In the genomic region with DNA sequence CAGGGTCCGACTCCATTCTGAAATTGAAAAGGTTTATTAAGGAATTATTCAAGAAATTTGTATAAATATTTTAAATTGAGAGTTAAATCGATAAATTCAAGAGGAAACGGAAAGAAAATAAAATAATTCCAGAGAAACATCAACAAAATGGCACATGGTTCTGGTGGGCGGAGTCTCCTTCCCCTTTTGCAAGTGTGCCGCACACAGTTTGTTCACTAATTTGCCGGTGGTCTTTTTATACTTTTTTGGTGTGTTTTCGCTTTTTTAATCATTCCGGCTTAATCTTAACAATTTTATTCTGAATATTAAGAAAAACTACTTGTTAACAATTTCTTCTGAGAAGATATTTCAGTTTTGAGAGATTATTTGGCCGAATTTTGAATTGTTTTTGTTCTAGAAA, we compare ENCODE assay signal across 2 worm cellular contexts.
TF ChIP-seq lines count a peak whose summit lies in the region.

TSS of gene ragc-1 (minus strand) at position 25 of the 400 bp plus-strand sequence.
TSS of gene Y24F12A.1 (plus strand) at position 346 of the 400 bp plus-strand sequence.

TF ChIP-seq in whole organism, L1 larva, 84 proteins besides CTCF, POLR2A, EP300 and RAD21 (continued from another document):
- TF ChIP-seq lin-39 (tag; optimal IDR thresholded peaks at IDR 0.05; lab: Kevin White, UChicago) = no peak
- TF ChIP-seq aly-2 (tag; optimal IDR thresholded peaks at IDR 0.05; lab: Kevin White, UChicago) = no peak
- TF ChIP-seq ets-5 (GFP tag; IDR thresholded peaks at IDR 0.05; lab: Robert Waterston, UW) = no peak
- no peak for TF ChIP-seq nhr-77 (tag; optimal IDR thresholded peaks at IDR 0.05; lab: Kevin White, UChicago)
TF ChIP-seq in whole organism, L1 larva: peak in this region for 28.

TF ChIP-seq in whole organism, young adult, 124 proteins besides CTCF, POLR2A, EP300 and RAD21 (continued from another document):
- TF ChIP-seq lir-1 (GFP tag; conservative IDR thresholded peaks at IDR 0.05; lab: Robert Waterston, UW) = no peak
- 0 out of 2 replicates have a peak, but pooled peaks have one; percentile 19 for TF ChIP-seq mcd-1 (GFP tag; IDR thresholded peaks at IDR 0.05; lab: Robert Waterston, UW)
- TF ChIP-seq let-526 (GFP tag; IDR thresholded peaks at IDR 0.05; lab: Robert Waterston, UW) = no peak
- no peak for TF ChIP-seq somi-1 (GFP tag; optimal IDR thresholded peaks at IDR 0.05; lab: Kevin White, UChicago)
- no peak for TF ChIP-seq nfya-1 (tag; optimal IDR thresholded peaks at IDR 0.05; lab: Kevin White, UChicago; ENCODE audit: borderline replicate concordance, insufficient read depth)
- peak; percentile 79 for TF ChIP-seq F23B12.7 (tag; optimal IDR thresholded peaks at IDR 0.05; lab: Kevin White, UChicago; ENCODE audit: insufficient read depth)
- no peak for TF ChIP-seq D2030.7 (GFP tag; IDR thresholded peaks at IDR 0.05; lab: Robert Waterston, UW)
- no peak for TF ChIP-seq xnd-1 (tag; optimal IDR thresholded peaks at IDR 0.05; lab: Kevin White, UChicago)
- TF ChIP-seq ztf-6 (GFP tag; IDR thresholded peaks at IDR 0.05; lab: Robert Waterston, UW) = no peak
- TF ChIP-seq attf-3 (GFP tag; conservative IDR thresholded peaks at IDR 0.05; lab: Robert Waterston, UW) = no peak
- 0 out of 2 replicates have a peak, but pooled peaks have one; percentile 13 for TF ChIP-seq C06A6.2 (GFP tag; conservative IDR thresholded peaks at IDR 0.05; lab: Robert Waterston, UW)
- TF ChIP-seq Y95B8A.8 (GFP tag; IDR thresholded peaks at IDR 0.05; lab: Robert Waterston, UW) = no peak
- no peak for TF ChIP-seq lin-26 (GFP tag; IDR thresholded peaks at IDR 0.05; lab: Robert Waterston, UW)
TF ChIP-seq in whole organism, young adult: peak in this region for 17.
